Fruit fly (Drosophila melanogaster): ENCODE measurements around the gene CCT6.

The CCT6 gene

dm6 chrX:15740288-15740726 is 6.1 kb upstream of the CCT6 start (continued):
- TF ChIP-seq Stat92E (GFP tag; optimal IDR thresholded peaks at IDR 0.05) (no peak), tx (GFP tag; optimal IDR thresholded peaks at IDR 0.05) (peak; percentile 32), chm (GFP tag; IDR thresholded peaks at IDR 0.05) (peak; percentile 62; the same call in 1 of the 2 replicates), Rfx (GFP tag; IDR thresholded peaks at IDR 0.05) (peak; percentile 92), H2.0 (GFP tag; IDR thresholded peaks at IDR 0.05) (0 out of 2 replicates have a peak, but pooled peaks have one; percentile 33), CG3726 (GFP tag; IDR thresholded peaks at IDR 0.05) (0 out of 3 replicates have a peak, but pooled peaks have one; percentile 13), CG9797 (GFP tag; optimal IDR thresholded peaks at IDR 0.05) (no peak), HLH4C (GFP tag; IDR thresholded peaks at IDR 0.05; ENCODE audit: partially characterized antibody) (no peak), CG17802 (tag; optimal IDR thresholded peaks at IDR 0.05) (no peak), MBD-R2 (GFP tag; IDR thresholded peaks at IDR 0.05) (peak; percentile 60; the same call in 1 of the 2 replicates), ato (GFP tag; IDR thresholded peaks at IDR 0.05; ENCODE audit: partially characterized antibody) (no peak), nerfin-2 (GFP tag; IDR thresholded peaks at IDR 0.05; ENCODE audit: partially characterized antibody) (no peak), Ets97D (GFP tag; optimal IDR thresholded peaks at IDR 0.05) (no peak), H15 (GFP tag; IDR thresholded peaks at IDR 0.05) (0 out of 3 replicates have a peak, but pooled peaks have one; percentile 44), gsb-n (tag; optimal IDR thresholded peaks at IDR 0.05) (no peak), CG12299 (tag; optimal IDR thresholded peaks at IDR 0.05) (peak; percentile 32), Mes4 (GFP tag; optimal IDR thresholded peaks at IDR 0.05) (no peak), Nf-YC (tag; optimal IDR thresholded peaks at IDR 0.05) (peak; percentile 43), CG10366 (GFP tag; IDR thresholded peaks at IDR 0.05) (peak; percentile 80), CG1602 (GFP tag; optimal IDR thresholded peaks at IDR 0.05) (peak; percentile 59), CG31365 (tag; optimal IDR thresholded peaks at IDR 0.05) (peak; percentile 52), ac (GFP tag; optimal IDR thresholded peaks at IDR 0.05) (no peak), Hr3 (GFP tag; optimal IDR thresholded peaks at IDR 0.05) (peak; percentile 41), CG34376 (GFP tag; optimal IDR thresholded peaks at IDR 0.05) (peak; percentile 66), CG3281 (GFP tag; optimal IDR thresholded peaks at IDR 0.05) (peak; percentile 78), Deaf1 (tag; optimal IDR thresholded peaks at IDR 0.05) (peak; percentile 77), E2f1 (GFP tag; IDR thresholded peaks at IDR 0.05) (peak; percentile 72), CG33557 (GFP tag; optimal IDR thresholded peaks at IDR 0.05) (no peak), CHES-1-like (GFP tag; optimal IDR thresholded peaks at IDR 0.05) (peak; percentile 50), Doc2 (GFP tag; IDR thresholded peaks at IDR 0.05) (no peak), CrebB (tag; optimal IDR thresholded peaks at IDR 0.05) (peak; percentile 50), sr (GFP tag; IDR thresholded peaks at IDR 0.05) (no peak), fd102C (GFP tag; optimal IDR thresholded peaks at IDR 0.05) (no peak), sisA (GFP tag; IDR thresholded peaks at IDR 0.05) (peak; percentile 72), p53 (GFP tag; optimal IDR thresholded peaks at IDR 0.05) (no peak), HLHmδ (GFP tag; optimal IDR thresholded peaks at IDR 0.05) (no peak), ase (GFP tag; IDR thresholded peaks at IDR 0.05) (peak; percentile 65; the same call in 1 of the 3 replicates), Aef1 (GFP tag; IDR thresholded peaks at IDR 0.05) (peak; percentile 73), Med (GFP tag) (peak; percentile 91), Bgb (GFP tag; IDR thresholded peaks at IDR 0.05; ENCODE audit: partially characterized antibody) (no peak), Lhr (GFP tag; optimal IDR thresholded peaks at IDR 0.05) (no peak), Adf1 (GFP tag; IDR thresholded peaks at IDR 0.05) (peak; percentile 52; the same call in 1 of the 2 replicates), z (GFP tag; IDR thresholded peaks at IDR 0.05) (no peak), CG11723 (GFP tag; optimal IDR thresholded peaks at IDR 0.05) (no peak), MESR4 (GFP tag; optimal IDR thresholded peaks at IDR 0.05) (no peak), CG3163 (GFP tag; optimal IDR thresholded peaks at IDR 0.05) (no peak), CG11560 (tag; IDR thresholded peaks at IDR 0.05) (peak; percentile 21; the same call in 1 of the 3 replicates), D (optimal IDR thresholded peaks at IDR 0.05) (no peak), D (GFP tag; optimal IDR thresholded peaks at IDR 0.05) (no peak), CG2678 (tag; optimal IDR thresholded peaks at IDR 0.05) (peak; percentile 84), ERR (GFP tag; optimal IDR thresholded peaks at IDR 0.05) (peak; percentile 26)

All from whole organism, embryonic.